Worm (Caenorhabditis elegans) whole organism, young adult: ENCODE data around the gene Y43F8B.13.
"Not testable (repeated sequence)": the region's sequence is repeated elsewhere in the genome, so short reads cannot be mapped to it uniquely, and the experiment has no call there.

Experiments used
- B0019.2 ChIP-seq: fragments of 200-800 bp; sonication (Bioruptor generic); conservative IDR thresholded peaks from 2 replicates; pipeline ENCODE4 v1.3.6; 2022; ENCODE audit warnings: missing genetic modification reagents, missing genetic modification characterization, missing compliant biosample characterization
- B0035.1 ChIP-seq: sonication (generic microtip); optimal IDR thresholded peaks from 2 replicates; lab custom pipeline; 2016; ENCODE audit warnings: missing genetic modification characterization, mild to moderate bottlenecking, missing compliant biosample characterization, missing genotype, missing genetic modification reagents
- F22D6.2 ChIP-seq: sonication (generic microtip); optimal IDR thresholded peaks from 2 replicates; lab custom pipeline; 2016; ENCODE audit warnings: mild to moderate bottlenecking, missing genetic modification characterization, missing compliant biosample characterization
- F37B4.10 ChIP-seq: fragments of 200-800 bp; sonication (Bioruptor generic); IDR thresholded peaks from 2 replicates; pipeline ENCODE4 v1.3.6; 2022; ENCODE audit warnings: missing genetic modification characterization, missing compliant biosample characterization
- F39B2.1 ChIP-seq: fragments of 200-800 bp; sonication (Bioruptor generic); IDR thresholded peaks from 2 replicates; pipeline ENCODE4 v1.3.6; 2022; ENCODE audit warnings: missing genetic modification reagents, missing genetic modification characterization, missing compliant biosample characterization
- F55B11.4 ChIP-seq: sonication (generic microtip); optimal IDR thresholded peaks from 2 replicates; lab custom pipeline; 2016; ENCODE audit warnings: missing compliant biosample characterization, missing genetic modification characterization, borderline replicate concordance; ENCODE audit not compliant: insufficient read depth
- K11D2.4 ChIP-seq: fragments of 200-800 bp; sonication (Bioruptor generic); IDR thresholded peaks from 2 replicates; pipeline ENCODE4 v1.3.6; 2022; ENCODE audit warnings: missing genetic modification reagents, missing genetic modification characterization, missing compliant biosample characterization
- T07F8.4 ChIP-seq: sonication (generic microtip); optimal IDR thresholded peaks from 2 replicates; lab custom pipeline; 2016; ENCODE audit warnings: mild to moderate bottlenecking, missing genetic modification characterization, moderate library complexity, missing compliant biosample characterization
- Y67H2A.10 ChIP-seq: fragments of 200-800 bp; sonication (Bioruptor generic); conservative IDR thresholded peaks from 2 replicates; pipeline ENCODE4 v1.3.6; 2022; ENCODE audit warnings: missing genetic modification reagents, missing genetic modification characterization, missing compliant biosample characterization
- Y95B8A.8 ChIP-seq: fragments of 200-800 bp; sonication (Bioruptor generic); IDR thresholded peaks from 2 replicates; pipeline ENCODE4 v1.3.6; 2022; ENCODE audit warnings: missing genetic modification reagents, missing genetic modification characterization, missing compliant biosample characterization
- ZK185.1 ChIP-seq: sonication (generic microtip); optimal IDR thresholded peaks from 2 replicates; lab custom pipeline; 2016; ENCODE audit warnings: mild to moderate bottlenecking, missing genetic modification characterization, missing compliant biosample characterization; ENCODE audit not compliant: poor library complexity, severe bottlenecking
- atf-7 ChIP-seq: sonication (generic microtip); optimal IDR thresholded peaks from 2 replicates; lab custom pipeline; 2017; ENCODE audit warnings: mild to moderate bottlenecking, missing genetic modification characterization, missing compliant biosample characterization
- cebp-1 ChIP-seq, 2 experiments: fragments of 200-800 bp in 1 of 2; sonication (Bioruptor generic) in 1 of 2; sonication (generic microtip) in 1 of 2; IDR thresholded peaks in 1 of 2; optimal IDR thresholded peaks in 1 of 2; 2 replicates each; pipeline versions ENCODE4 v1.3.6 to Lab custom; 2017 to 2022; ENCODE audit warnings: missing compliant biosample characterization in 2 of 2, missing genetic modification characterization in 2 of 2, mild to moderate bottlenecking in 1 of 2, missing genetic modification reagents in 1 of 2, moderate library complexity in 1 of 2
- ceh-27 ChIP-seq: fragments of 200-800 bp; sonication (Bioruptor generic); optimal IDR thresholded peaks from 2 replicates; lab custom pipeline; 2018; ENCODE audit warnings: mild to moderate bottlenecking, missing genetic modification characterization, moderate library complexity, missing compliant biosample characterization
- ceh-40 ChIP-seq: fragments of 200-800 bp; sonication (Bioruptor generic); IDR thresholded peaks from 2 replicates; pipeline ENCODE4 v1.3.6; 2022; ENCODE audit warnings: missing genetic modification characterization, missing compliant biosample characterization
- ceh-79 ChIP-seq: sonication (generic microtip); optimal IDR thresholded peaks from 2 replicates; lab custom pipeline; 2017; ENCODE audit warnings: mild to moderate bottlenecking, missing genetic modification characterization, missing compliant biosample characterization
- chd-7 ChIP-seq: sonication (generic microtip); optimal IDR thresholded peaks from 2 replicates; lab custom pipeline; 2016; ENCODE audit warnings: mild to moderate bottlenecking, missing genetic modification characterization, moderate library complexity, missing compliant biosample characterization
- efl-1 ChIP-seq: fragments of 150-350 bp; optimal IDR thresholded peaks from 2 replicates; lab custom pipeline; 2014; ENCODE audit warnings: missing biosample characterization, missing genetic modification reagents, missing genetic modification characterization
- egl-18 ChIP-seq: fragments of 200-800 bp; sonication (Bioruptor generic); IDR thresholded peaks from 2 replicates; pipeline ENCODE4 v1.3.6; 2022; ENCODE audit warnings: missing genetic modification reagents, missing genetic modification characterization, missing compliant biosample characterization
- egrh-3 ChIP-seq: fragments of 200-800 bp; sonication (Bioruptor generic); IDR thresholded peaks from 2 replicates; pipeline ENCODE4 v1.3.6; 2022; ENCODE audit warnings: missing genetic modification reagents, missing genetic modification characterization, missing compliant biosample characterization
- fkh-3 ChIP-seq: sonication (generic microtip); optimal IDR thresholded peaks from 2 replicates; lab custom pipeline; 2016; ENCODE audit warnings: mild to moderate bottlenecking, missing genetic modification characterization, missing compliant biosample characterization
- hlh-12 ChIP-seq: sonication (generic microtip); optimal IDR thresholded peaks from 2 replicates; lab custom pipeline; 2016; ENCODE audit warnings: missing genetic modification characterization, missing compliant biosample characterization
- hrde-1 ChIP-seq: sonication (generic microtip); optimal IDR thresholded peaks from 2 replicates; lab custom pipeline; 2016; ENCODE audit warnings: missing genetic modification characterization, mild to moderate bottlenecking, missing compliant biosample characterization, moderate library complexity, missing genotype, missing genetic modification reagents, borderline replicate concordance
- lin-26 ChIP-seq: fragments of 200-800 bp; sonication (Bioruptor generic); IDR thresholded peaks from 2 replicates; pipeline ENCODE4 v1.3.6; 2022; ENCODE audit warnings: missing genetic modification reagents, missing genetic modification characterization, missing compliant biosample characterization
- lin-35 ChIP-seq, 3 experiments: fragments of 150-350 bp in 2 of 3; sonication (generic microtip) in 1 of 3; optimal IDR thresholded peaks; 2 replicates each; lab custom pipeline; 2014 to 2018; ENCODE audit warnings: missing biosample characterization in 3 of 3, missing genetic modification characterization in 3 of 3, missing genetic modification reagents in 3 of 3
- lin-40 ChIP-seq: sonication (generic microtip); optimal IDR thresholded peaks from 2 replicates; lab custom pipeline; 2016; ENCODE audit warnings: missing genetic modification characterization, mild to moderate bottlenecking, missing compliant biosample characterization, missing genotype, missing genetic modification reagents
- lin-54 ChIP-seq: fragments of 200-800 bp; sonication (Bioruptor generic); optimal IDR thresholded peaks from 2 replicates; lab custom pipeline; 2018; ENCODE audit warnings: mild to moderate bottlenecking, missing genetic modification characterization, missing compliant biosample characterization
- madf-6 ChIP-seq: fragments of 200-800 bp; sonication (Bioruptor generic); IDR thresholded peaks from 2 replicates; pipeline ENCODE4 v1.3.6; 2022; ENCODE audit warnings: missing genetic modification reagents, missing genetic modification characterization, missing compliant biosample characterization
- nfya-1 ChIP-seq: sonication (generic microtip); optimal IDR thresholded peaks from 2 replicates; lab custom pipeline; 2017; ENCODE audit warnings: antibody characterized with exemption, missing compliant biosample characterization, missing genetic modification characterization, borderline replicate concordance; ENCODE audit not compliant: insufficient read depth
- nhr-80 ChIP-seq: sonication (generic microtip); optimal IDR thresholded peaks from 2 replicates; lab custom pipeline; 2016; ENCODE audit warnings: missing genetic modification characterization, missing compliant biosample characterization
- nhr-90 ChIP-seq: sonication (generic microtip); optimal IDR thresholded peaks from 2 replicates; lab custom pipeline; 2016; ENCODE audit warnings: missing genotype, mild to moderate bottlenecking, missing genetic modification characterization, missing compliant biosample characterization
- rec-8 ChIP-seq, 2 experiments: sonication (generic microtip); optimal IDR thresholded peaks; 2 replicates each; lab custom pipeline; 2016; ENCODE audit warnings: mild to moderate bottlenecking in 2 of 2, missing genetic modification characterization in 2 of 2, missing genetic modification reagents in 2 of 2, missing genotype in 2 of 2, missing biosample characterization in 1 of 2, missing compliant biosample characterization in 1 of 2, moderate library complexity in 1 of 2
- snpc-3.4 ChIP-seq: sonication (generic microtip); optimal IDR thresholded peaks from 2 replicates; lab custom pipeline; 2017; ENCODE audit warnings: missing genetic modification characterization, mild to moderate bottlenecking, missing compliant biosample characterization, antibody characterized with exemption, moderate library complexity, missing genotype, missing genetic modification reagents
- snpc-4 ChIP-seq, 5 experiments: fragments of 150-350 bp in 1 of 5; sonication (generic microtip) in 4 of 5; optimal IDR thresholded peaks; 2 replicates each; lab custom pipeline; 2014 to 2018; ENCODE audit warnings: missing genetic modification characterization in 5 of 5, missing biosample characterization in 3 of 5, antibody characterized with exemption in 2 of 5, mild to moderate bottlenecking in 2 of 5, missing compliant biosample characterization in 2 of 5, missing genotype in 2 of 5, moderate library complexity in 2 of 5, missing genetic modification reagents in 1 of 5
- unc-130 ChIP-seq: sonication (generic microtip); optimal IDR thresholded peaks from 2 replicates; lab custom pipeline; 2016; ENCODE audit warnings: missing genetic modification reagents, missing genetic modification characterization, missing compliant biosample characterization
- xnd-1 ChIP-seq: sonication (generic microtip); optimal IDR thresholded peaks from 2 replicates; lab custom pipeline; 2016; ENCODE audit warnings: missing genotype, missing genetic modification reagents, missing genetic modification characterization, missing compliant biosample characterization
- ztf-25 ChIP-seq: fragments of 200-800 bp; sonication (Bioruptor generic); IDR thresholded peaks from 2 replicates; pipeline ENCODE4 v1.3.6; 2022; ENCODE audit warnings: missing genetic modification reagents, missing genetic modification characterization, missing compliant biosample characterization

Gene Y43F8B.13

DNA sequence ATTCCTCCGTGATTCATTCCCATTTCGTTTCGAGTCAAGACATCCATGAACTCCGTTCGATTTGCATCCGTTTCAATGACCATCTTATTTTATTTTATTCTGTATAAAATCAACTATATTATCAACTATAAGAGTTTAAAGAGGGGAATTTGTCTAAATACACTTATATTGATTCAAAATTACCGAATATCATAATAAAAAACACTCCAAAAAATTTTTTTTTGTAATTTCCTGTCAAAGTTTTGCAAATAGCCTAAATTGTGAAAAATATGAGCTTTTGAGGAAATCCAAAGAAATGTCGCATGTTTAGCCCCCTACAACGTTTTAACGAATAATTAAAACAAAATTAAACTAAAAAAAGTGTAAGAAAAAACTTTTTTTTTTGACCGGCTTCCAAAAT is 6.3 kb downstream of the Y43F8B.13 start, which contains the start of gene Y43F8B.15:
TSS of gene Y43F8B.15 (minus strand) at position 101 of the 400 bp plus-strand sequence.
- TF ChIP-seq K11D2.4 (GFP tag; lab: Robert Waterston, UW) (no peak), lin-54 (GFP tag; lab: Kevin White, UChicago) (no peak), F55B11.4 (no peak), lin-40 (tag; lab: Kevin White, UChicago) (no peak), ZK185.1 (tag; lab: Kevin White, UChicago) (no peak), ztf-25 (GFP tag; lab: Robert Waterston, UW) (no peak), cebp-1 (GFP tag; IDR thresholded peaks at IDR 0.05; lab: Robert Waterston, UW) (no peak), cebp-1 (tag; optimal IDR thresholded peaks at IDR 0.05; lab: Kevin White, UChicago) (no peak)

DNA sequence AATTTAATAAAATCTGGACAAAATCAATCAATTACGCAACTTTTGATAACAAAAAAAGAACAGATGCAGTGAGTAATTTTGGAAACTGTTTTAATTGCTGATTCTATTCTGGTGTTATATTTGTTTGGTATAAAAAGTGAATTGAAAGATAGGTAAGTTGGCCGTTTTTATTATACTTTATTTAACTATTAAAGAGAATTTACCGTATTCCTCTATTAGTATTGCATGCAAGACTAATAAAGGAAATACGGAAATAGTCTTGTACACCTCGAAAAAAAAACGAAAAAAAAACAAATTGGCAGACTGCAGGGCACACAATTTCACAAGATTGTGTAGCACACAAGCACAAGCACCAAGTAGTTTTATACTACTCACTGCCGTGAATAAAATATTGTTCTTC is 6.9 kb downstream of the Y43F8B.13 start, which contains the start of gene Y43F8B.25:
TSS of gene Y43F8B.25 (plus strand) at position 301 of the 400 bp plus-strand sequence.
- no peak for TF ChIP-seq Y67H2A.10 (GFP tag; lab: Robert Waterston, UW)
- TF ChIP-seq lin-35 (GFP tag; optimal IDR thresholded peaks at IDR 0.05; lab: Kevin White, UChicago) = no peak
- TF ChIP-seq B0035.1 (tag; lab: Kevin White, UChicago) = no peak
- no peak for TF ChIP-seq nhr-90 (tag; lab: Kevin White, UChicago)
- TF ChIP-seq egl-18 = no peak
- no peak for TF ChIP-seq nfya-1 (tag; lab: Kevin White, UChicago)
- TF ChIP-seq rec-8 (tag; optimal IDR thresholded peaks at IDR 0.05; lab: Kevin White, UChicago) = no peak
- no peak for TF ChIP-seq atf-7 (tag; lab: Kevin White, UChicago)
- TF ChIP-seq hlh-12 = no peak
- TF ChIP-seq ceh-27 (GFP tag; lab: Kevin White, UChicago) = no peak
- no peak for TF ChIP-seq madf-6 (GFP tag; lab: Robert Waterston, UW)
- no peak for TF ChIP-seq lin-40 (tag; lab: Kevin White, UChicago)
- TF ChIP-seq chd-7 (tag; lab: Kevin White, UChicago) = no peak
- TF ChIP-seq T07F8.4 (tag; lab: Kevin White, UChicago) = no peak

DNA sequence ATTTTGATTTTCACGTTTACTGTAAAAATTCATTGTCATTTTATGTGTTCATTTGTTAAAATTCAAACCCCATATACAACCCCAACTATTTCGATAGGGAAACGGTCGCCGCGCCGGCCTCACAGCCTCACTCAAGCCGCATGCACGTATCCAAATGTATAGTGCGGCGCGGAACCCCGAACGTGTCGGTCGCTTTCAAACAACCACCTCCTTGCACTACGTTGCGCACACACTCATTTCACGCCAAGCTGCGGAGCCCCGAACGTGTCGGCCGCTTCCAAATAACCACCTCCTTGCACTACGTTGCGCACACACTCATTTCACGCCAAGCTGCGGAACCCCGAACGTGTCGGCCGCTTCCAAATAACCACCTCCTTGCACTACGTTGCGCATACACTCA is 11.0 kb downstream of the Y43F8B.13 start:
- not testable (repeated sequence) for TF ChIP-seq snpc-4 (GFP tag; optimal IDR thresholded peaks at IDR 0.05; lab: Kevin White, UChicago)
- TF ChIP-seq snpc-4 (tag; optimal IDR thresholded peaks at IDR 0.05; lab: Kevin White, UChicago) = peak in 2 of 4 experiments; percentile 57 to 82
- TF ChIP-seq, all 124 proteins: peak for 1; not testable (repeated sequence) for 123

DNA sequence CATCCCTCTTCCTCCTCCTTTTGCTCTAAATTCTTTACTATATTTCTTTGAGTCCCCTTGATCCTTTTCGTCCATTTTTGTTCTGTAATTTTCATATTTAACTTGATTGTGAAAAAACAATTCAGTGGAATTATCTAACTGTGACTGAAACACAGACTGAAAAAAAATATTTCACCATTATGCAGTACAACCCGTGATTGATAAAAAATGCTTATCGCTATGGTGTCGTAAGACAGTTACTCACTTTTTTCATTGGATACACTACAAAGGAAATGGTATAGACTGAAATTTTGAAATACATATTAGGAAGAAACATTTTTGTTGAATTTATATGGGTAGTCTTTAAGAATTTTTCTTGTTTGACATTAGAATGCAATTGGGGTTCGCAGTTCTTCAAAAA is 11.8 kb downstream of the Y43F8B.13 start, which contains the start of gene Y43F8B.23:
TSS of gene Y43F8B.23 (minus strand) at position 75 of the 400 bp plus-strand sequence.
- TF ChIP-seq ceh-40 = no peak
- TF ChIP-seq cebp-1 (GFP tag; IDR thresholded peaks at IDR 0.05; lab: Robert Waterston, UW) = peak; percentile 31; the same call in 1 of the 2 replicates
- TF ChIP-seq cebp-1 (tag; optimal IDR thresholded peaks at IDR 0.05; lab: Kevin White, UChicago) = peak; percentile 41
- no peak for TF ChIP-seq F22D6.2
- peak; percentile 77 for TF ChIP-seq nhr-80 (tag; lab: Kevin White, UChicago)
- TF ChIP-seq lin-26 = no peak
- TF ChIP-seq B0019.2 (GFP tag; lab: Robert Waterston, UW) = no peak
- no peak for TF ChIP-seq unc-130
- TF ChIP-seq, all 124 proteins: peak for 2

DNA sequence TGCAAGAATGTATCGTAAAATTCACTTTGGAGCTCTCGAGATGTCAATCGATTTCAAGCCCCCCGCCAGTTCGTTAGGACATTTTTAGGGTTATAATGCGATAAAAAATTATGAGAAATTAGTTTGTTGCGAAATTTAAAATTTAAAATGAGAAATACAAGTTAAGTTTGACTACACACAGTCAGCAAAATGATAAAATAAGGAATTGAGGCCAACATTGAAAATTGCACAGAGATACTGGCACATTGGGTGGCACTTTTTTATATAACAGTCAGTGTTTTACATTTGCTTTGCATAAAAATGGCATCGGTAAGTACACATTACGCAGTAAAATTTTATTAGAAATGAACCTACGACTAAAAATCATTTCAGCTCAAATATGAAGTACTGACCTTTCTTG is 12.3 kb downstream of the Y43F8B.13 start, which contains the start of gene Y43F8B.12:
TSS of gene Y43F8B.12 (plus strand) at position 301 of the 400 bp plus-strand sequence.
- no peak for TF ChIP-seq K11D2.4 (GFP tag; lab: Robert Waterston, UW)
- TF ChIP-seq egrh-3 (GFP tag; lab: Robert Waterston, UW) = no peak
- TF ChIP-seq efl-1 = no peak
- TF ChIP-seq fkh-3 = no peak
- TF ChIP-seq snpc-3.4 = no peak
- no peak for TF ChIP-seq ceh-79 (tag; lab: Kevin White, UChicago)
- TF ChIP-seq xnd-1 (tag; lab: Kevin White, UChicago) = no peak
- no peak for TF ChIP-seq Y95B8A.8 (GFP tag; lab: Robert Waterston, UW)
- no peak for TF ChIP-seq F39B2.1 (GFP tag; lab: Robert Waterston, UW)
- TF ChIP-seq F37B4.10 (GFP tag; lab: Robert Waterston, UW) = no peak
- TF ChIP-seq hrde-1 (tag; lab: Kevin White, UChicago) = no peak
